In genomic region chrII:1501614-1502355, ce11 we compare ENCODE assay signal across 5 worm cellular contexts.
TF ChIP-seq lines count a peak whose summit lies in the region.

No protein-coding gene starts in this region.

TF ChIP-seq in whole organism, L1 larva, 84 proteins besides CTCF, POLR2A, EP300 and RAD21 (continues in another document):
- TF ChIP-seq ceh-82 (tag; optimal IDR thresholded peaks at IDR 0.05; lab: Kevin White, UChicago) (peak in 1 of 3 experiments; percentile 32), mdl-1 (tag; optimal IDR thresholded peaks at IDR 0.05; lab: Kevin White, UChicago) (peak in 1 of 2 experiments; percentile 61), nhr-20 (tag; optimal IDR thresholded peaks at IDR 0.05; lab: Kevin White, UChicago) (peak; percentile 40), unc-98 (GFP tag; IDR thresholded peaks at IDR 0.05; lab: Robert Waterston, UW) (0 out of 2 replicates have a peak, but pooled peaks have one; percentile 28), ceh-88 (GFP tag; IDR thresholded peaks at IDR 0.05; lab: Robert Waterston, UW) (no peak), mep-1 (tag; optimal IDR thresholded peaks at IDR 0.05; lab: Kevin White, UChicago) (peak; percentile 15), C04F5.9 (tag; optimal IDR thresholded peaks at IDR 0.05; lab: Kevin White, UChicago) (no peak), ceh-90 (tag; optimal IDR thresholded peaks at IDR 0.05; lab: Kevin White, UChicago) (no peak), elt-3 (tag; optimal IDR thresholded peaks at IDR 0.05; lab: Kevin White, UChicago) (no peak), nhr-19 (GFP tag; conservative IDR thresholded peaks at IDR 0.05; lab: Robert Waterston, UW) (peak; percentile 66), egl-13 (tag; optimal IDR thresholded peaks at IDR 0.05; lab: Kevin White, UChicago) (peak; percentile 55), snu-23 (GFP tag; optimal IDR thresholded peaks at IDR 0.05; lab: Kevin White, UChicago) (peak; percentile 58), pax-3 (tag; optimal IDR thresholded peaks at IDR 0.05; lab: Kevin White, UChicago) (no peak), fkh-10 (GFP tag; optimal IDR thresholded peaks at IDR 0.05; lab: Kevin White, UChicago) (no peak), dsc-1 (tag; optimal IDR thresholded peaks at IDR 0.05; lab: Kevin White, UChicago) (peak; percentile 23), lin-35 (GFP tag; optimal IDR thresholded peaks at IDR 0.05; lab: Kevin White, UChicago) (peak in 1 of 2 experiments; percentile 8), unc-130 (tag; optimal IDR thresholded peaks at IDR 0.05; lab: Kevin White, UChicago) (peak; percentile 7), zip-4 (GFP tag; optimal IDR thresholded peaks at IDR 0.05; lab: Kevin White, UChicago) (peak; percentile 90)

TF ChIP-seq in whole organism, L3 larva, 47 proteins besides CTCF, POLR2A, EP300 and RAD21:
- TF ChIP-seq nfya-1 (tag; optimal IDR thresholded peaks at IDR 0.05; lab: Kevin White, UChicago; ENCODE audit: insufficient read depth) (peak; percentile 59), nhr-11 (tag; optimal IDR thresholded peaks at IDR 0.05; lab: Kevin White, UChicago) (no peak), tbx-2 (tag; optimal IDR thresholded peaks at IDR 0.05; lab: Kevin White, UChicago) (no peak), egl-5 (tag; optimal IDR thresholded peaks at IDR 0.05; lab: Kevin White, UChicago) (peak; percentile 51), lin-15B (tag; optimal IDR thresholded peaks at IDR 0.05; lab: Kevin White, UChicago) (peak; percentile 1), hmg-11 (tag; optimal IDR thresholded peaks at IDR 0.05; lab: Kevin White, UChicago) (peak; percentile 49), lin-39 (tag; optimal IDR thresholded peaks at IDR 0.05; lab: Kevin White, UChicago) (peak; percentile 90), mdl-1 (tag; optimal IDR thresholded peaks at IDR 0.05; lab: Kevin White, UChicago) (peak; percentile 65), unc-62 (GFP tag; optimal IDR thresholded peaks at IDR 0.05; lab: Kevin White, UChicago) (peak; percentile 38)
TF ChIP-seq in whole organism, L3 larva: peak in this region for 7.

TF ChIP-seq in whole organism, early embryonic, 17 proteins besides CTCF, POLR2A, EP300 and RAD21:
- 0 out of 2 replicates have a peak, but pooled peaks have one; percentile 21 for TF ChIP-seq sea-1 (GFP tag; conservative IDR thresholded peaks at IDR 0.05; lab: Robert Waterston, UW)
- no peak for TF ChIP-seq ceh-13 (GFP tag; optimal IDR thresholded peaks at IDR 0.05; lab: Kevin White, UChicago)
- TF ChIP-seq hmg-4 (GFP tag; optimal IDR thresholded peaks at IDR 0.05; lab: Kevin White, UChicago) = peak; percentile 49

TF ChIP-seq in whole organism, midembryonic, 9 proteins besides CTCF, POLR2A, EP300 and RAD21:
- TF ChIP-seq T22C8.4 (GFP tag; IDR thresholded peaks at IDR 0.05; lab: Robert Waterston, UW) (no peak), tab-1 (GFP tag; IDR thresholded peaks at IDR 0.05; lab: Robert Waterston, UW) (peak; percentile 28; the same call in 1 of the 2 replicates), ztf-29 (GFP tag; IDR thresholded peaks at IDR 0.05; lab: Robert Waterston, UW) (no peak), flt-1 (GFP tag; IDR thresholded peaks at IDR 0.05; lab: Robert Waterston, UW) (0 out of 2 replicates have a peak, but pooled peaks have one; percentile 20)

TF ChIP-seq in whole organism, young adult, 124 proteins besides CTCF, POLR2A, EP300 and RAD21:
- TF ChIP-seq dox-1 (GFP tag; IDR thresholded peaks at IDR 0.05; lab: Robert Waterston, UW) = 0 out of 2 replicates have a peak, but pooled peaks have one; percentile 7
- no peak for TF ChIP-seq nhr-120 (GFP tag; IDR thresholded peaks at IDR 0.05; lab: Robert Waterston, UW)
- no peak for TF ChIP-seq ztf-25 (GFP tag; IDR thresholded peaks at IDR 0.05; lab: Robert Waterston, UW)
- 0 out of 2 replicates have a peak, but pooled peaks have one; percentile 17 for TF ChIP-seq mcd-1 (GFP tag; IDR thresholded peaks at IDR 0.05; lab: Robert Waterston, UW)
- TF ChIP-seq zfh-2 (GFP tag; conservative IDR thresholded peaks at IDR 0.05; lab: Robert Waterston, UW) = peak; percentile 90
- no peak for TF ChIP-seq akir-1 (GFP tag; optimal IDR thresholded peaks at IDR 0.05; lab: Kevin White, UChicago)
- no peak for TF ChIP-seq madf-3 (GFP tag; IDR thresholded peaks at IDR 0.05; lab: Robert Waterston, UW)
- no peak for TF ChIP-seq attf-6 (GFP tag; IDR thresholded peaks at IDR 0.05; lab: Robert Waterston, UW)
- no peak for TF ChIP-seq attf-5 (GFP tag; optimal IDR thresholded peaks at IDR 0.05; lab: Kevin White, UChicago)
- 0 out of 2 replicates have a peak, but pooled peaks have one; percentile 14 for TF ChIP-seq cebp-1 (GFP tag; IDR thresholded peaks at IDR 0.05; lab: Robert Waterston, UW)
- peak; percentile 92 for TF ChIP-seq cebp-1 (tag; optimal IDR thresholded peaks at IDR 0.05; lab: Kevin White, UChicago)
- TF ChIP-seq ets-4 (GFP tag; optimal IDR thresholded peaks at IDR 0.05; lab: Kevin White, UChicago) = no peak
- no peak for TF ChIP-seq xnd-1 (tag; optimal IDR thresholded peaks at IDR 0.05; lab: Kevin White, UChicago)
- TF ChIP-seq somi-1 (GFP tag; optimal IDR thresholded peaks at IDR 0.05; lab: Kevin White, UChicago) = peak; percentile 84
- peak; percentile 2 for TF ChIP-seq lin-40 (tag; optimal IDR thresholded peaks at IDR 0.05; lab: Kevin White, UChicago)
- TF ChIP-seq egl-18 (GFP tag; IDR thresholded peaks at IDR 0.05; lab: Robert Waterston, UW) = no peak
- TF ChIP-seq K12H6.12 (tag; optimal IDR thresholded peaks at IDR 0.05; lab: Kevin White, UChicago) = peak; percentile 54

Comparison
In these comparisons a context has a peak if more than half of its experiments do, and no peak if none do; other contexts are left out.
1. Of the 8 proteins assayed by ChIP-seq in both whole organism, young adult and whole organism, L1 larva: peak only in whole organism, young adult: none; only in whole organism, L1 larva: dpl-1, efl-1 and unc-130; in both: none; in neither: 4; mixed calls (peak in some experiments, not most) for 1.